Worm (Caenorhabditis elegans): Measurements from ENCODE around the gene srw-6.

DNA sequence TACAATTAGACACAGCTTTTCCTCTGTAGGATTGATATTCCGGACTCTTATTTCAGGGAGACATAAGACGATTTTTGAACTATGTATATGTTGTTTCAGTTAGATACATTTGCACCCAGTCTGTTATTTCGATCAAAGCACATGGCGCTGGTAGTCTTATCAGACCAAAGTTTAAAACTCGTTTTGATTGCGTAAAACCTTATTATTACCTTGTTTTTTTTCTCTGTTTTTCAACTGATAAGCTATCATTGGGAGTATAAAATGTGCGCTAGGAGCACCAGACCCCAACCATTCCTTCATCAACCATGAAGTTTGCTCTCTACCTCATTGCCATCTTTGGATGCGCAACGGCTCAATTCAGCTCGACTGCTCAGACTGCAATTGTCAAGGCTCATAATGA, 3.9 kb downstream of the srw-6 start, which contains the start of gene scl-12:
- TF ChIP-seq hmg-4 (GFP tag; optimal IDR thresholded peaks at IDR 0.05) (no peak), B0310.2 (tag; optimal IDR thresholded peaks at IDR 0.05) (no peak), ama-1 (optimal IDR thresholded peaks at IDR 0.05) (no peak), tbx-37 (GFP tag; conservative IDR thresholded peaks at IDR 0.05) (no peak), sea-1 (GFP tag; conservative IDR thresholded peaks at IDR 0.05) (no peak), scrt-1 (GFP tag; IDR thresholded peaks at IDR 0.05) (no peak), flt-1 (GFP tag; IDR thresholded peaks at IDR 0.05) (no peak), ceh-36 (tag; optimal IDR thresholded peaks at IDR 0.05) (no peak), ets-7 (tag; optimal IDR thresholded peaks at IDR 0.05) (no peak)

Measured in whole organism, early embryonic.